Worm (Caenorhabditis elegans): Measurements from ENCODE around the gene F43C9.1.

- TF ChIP-seq mec-3 (tag; optimal IDR thresholded peaks at IDR 0.05; ENCODE audit: borderline replicate concordance) (no peak), sox-4 (tag; optimal IDR thresholded peaks at IDR 0.05) (no peak), ets-4 (tag; optimal IDR thresholded peaks at IDR 0.05) (no peak), pax-1 (tag; optimal IDR thresholded peaks at IDR 0.05) (no peak), elt-2 (tag; optimal IDR thresholded peaks at IDR 0.05) (no peak), rnt-1 (tag; optimal IDR thresholded peaks at IDR 0.05) (no peak), hlh-6 (tag; optimal IDR thresholded peaks at IDR 0.05) (no peak), F13H6.1 (tag; optimal IDR thresholded peaks at IDR 0.05) (no peak), pqm-1 (tag; optimal IDR thresholded peaks at IDR 0.05) (no peak)
These were observed 38.4 kb upstream of the F43C9.1 start, which contains the start of gene C39E6.2 for ce11 chrX:4754725-4755124.

Measured in whole organism, late embryonic.